Fruit fly (Drosophila melanogaster) whole organism, embryonic: Measurements from ENCODE around the gene Eig71Ek.

Experiments
- CG10543 ChIP-seq: fragments of 200-800 bp; sonication (Bioruptor generic); optimal IDR thresholded peaks from 3 replicates; lab custom pipeline; 2017; ENCODE audit warnings: missing biosample characterization, mild to moderate bottlenecking, missing genetic modification characterization, moderate library complexity
- CG1233 ChIP-seq: fragments of 200-800 bp; sonication (Bioruptor generic); optimal IDR thresholded peaks from 4 replicates; lab custom pipeline; 2018; ENCODE audit warnings: missing biosample characterization, mild to moderate bottlenecking, missing genetic modification characterization
- CG14014 ChIP-seq: fragments of 200-800 bp; sonication (Bioruptor generic); IDR thresholded peaks from 2 replicates; pipeline ENCODE4 v1.3.6; 2022; ENCODE audit warnings: missing biosample characterization, missing genetic modification characterization
- CG14710 ChIP-seq: fragments of 200-800 bp; sonication (Bioruptor generic); optimal IDR thresholded peaks from 3 replicates; lab custom pipeline; 2019; ENCODE audit warnings: missing biosample characterization, mild to moderate bottlenecking, missing genetic modification characterization, moderate library complexity
- CG15269 ChIP-seq: fragments of 200-800 bp; sonication (Bioruptor generic); optimal IDR thresholded peaks from 2 replicates; lab custom pipeline; 2018; ENCODE audit warnings: missing biosample characterization, mild to moderate bottlenecking, missing genetic modification characterization, moderate library complexity
- CG16863 ChIP-seq: fragments of 200-800 bp; sonication (Bioruptor generic); optimal IDR thresholded peaks from 3 replicates; lab custom pipeline; 2016; ENCODE audit warnings: missing biosample characterization, missing genetic modification characterization
- CG18476 ChIP-seq: fragments of 200-800 bp; sonication (Bioruptor generic); optimal IDR thresholded peaks from 2 replicates; lab custom pipeline; 2016; ENCODE audit warnings: missing biosample characterization, mild to moderate bottlenecking, missing genetic modification characterization
- CG2202 ChIP-seq: fragments of 200-800 bp; sonication (Bioruptor generic); optimal IDR thresholded peaks from 2 replicates; lab custom pipeline; 2018; ENCODE audit warnings: missing biosample characterization, mild to moderate bottlenecking, missing genetic modification characterization
- CG3065 ChIP-seq: fragments of 200-800 bp; sonication (Bioruptor generic); optimal IDR thresholded peaks from 2 replicates; lab custom pipeline; 2016; ENCODE audit warnings: missing biosample characterization, missing genetic modification characterization
- CG4360 ChIP-seq: fragments of 200-800 bp; sonication (Bioruptor generic); IDR thresholded peaks from 2 replicates; pipeline ENCODE4 v1.3.6; 2022; ENCODE audit warnings: missing biosample characterization, missing genetic modification characterization
- CG4730 ChIP-seq: fragments of 200-800 bp; sonication (Bioruptor generic); IDR thresholded peaks from 2 replicates; pipeline ENCODE4 v1.3.6; 2022; ENCODE audit warnings: missing biosample characterization, missing genetic modification characterization
- CG5180 ChIP-seq: fragments of 200-800 bp; sonication (Bioruptor generic); optimal IDR thresholded peaks from 3 replicates; lab custom pipeline; 2017; ENCODE audit warnings: missing biosample characterization, missing genetic modification characterization, mild to moderate bottlenecking, moderate library complexity, missing genetic modification reagents
- CG5245 ChIP-seq: fragments of 200-800 bp; sonication (Bioruptor generic); optimal IDR thresholded peaks from 3 replicates; lab custom pipeline; 2016; ENCODE audit warnings: missing biosample characterization, missing genetic modification characterization
- CG7357 ChIP-seq: fragments of 200-800 bp; sonication (Bioruptor generic); IDR thresholded peaks from 3 replicates; pipeline ENCODE4 v1.3.6; 2022; ENCODE audit warnings: missing biosample characterization, missing genetic modification characterization
- CG7839 ChIP-seq: fragments of 200-800 bp; sonication (Bioruptor generic); optimal IDR thresholded peaks from 3 replicates; lab custom pipeline; 2018; ENCODE audit warnings: missing biosample characterization, mild to moderate bottlenecking, missing genetic modification characterization, moderate library complexity
- CG8281 ChIP-seq: fragments of 200-800 bp; sonication (Bioruptor generic); optimal IDR thresholded peaks from 2 replicates; lab custom pipeline; 2018; ENCODE audit warnings: missing biosample characterization, mild to moderate bottlenecking, missing genetic modification characterization, moderate library complexity
- CG8388 ChIP-seq: fragments of 200-800 bp; sonication (Bioruptor generic); optimal IDR thresholded peaks from 2 replicates; lab custom pipeline; 2019; ENCODE audit warnings: missing biosample characterization, mild to moderate bottlenecking, missing genetic modification characterization, moderate library complexity
- Camta ChIP-seq: fragments of 200-800 bp; sonication (Bioruptor generic); optimal IDR thresholded peaks from 2 replicates; lab custom pipeline; 2016; ENCODE audit warnings: missing biosample characterization, missing genetic modification characterization
- Dbx ChIP-seq: fragments of 200-800 bp; sonication (Bioruptor generic); IDR thresholded peaks from 3 replicates; pipeline ENCODE4 v1.3.6; 2022; ENCODE audit warnings: missing biosample characterization, missing genetic modification characterization
- Elba2 ChIP-seq: fragments of 200-800 bp; sonication (Bioruptor generic); optimal IDR thresholded peaks from 3 replicates; lab custom pipeline; 2016; ENCODE audit warnings: missing biosample characterization, missing genetic modification characterization
- Gsc ChIP-seq: fragments of 200-800 bp; sonication (Bioruptor generic); IDR thresholded peaks from 2 replicates; pipeline ENCODE4 v1.3.6; 2022; ENCODE audit warnings: missing biosample characterization, missing genetic modification characterization
- H15 ChIP-seq: fragments of 200-800 bp; sonication (Bioruptor generic); IDR thresholded peaks from 3 replicates; pipeline ENCODE4 v1.3.6; 2022; ENCODE audit warnings: missing biosample characterization, missing genetic modification characterization
- Kr ChIP-seq: fragments of 200-800 bp; sonication (Bioruptor generic); optimal IDR thresholded peaks from 2 replicates; lab custom pipeline; 2017; ENCODE audit warnings: missing biosample characterization, mild to moderate bottlenecking, missing genetic modification characterization
- MTF-1 ChIP-seq: fragments of 200-800 bp; sonication (Bioruptor generic); optimal IDR thresholded peaks from 2 replicates; lab custom pipeline; 2018; ENCODE audit warnings: missing biosample characterization, mild to moderate bottlenecking, missing genetic modification characterization, borderline replicate concordance
- Med ChIP-seq: fragments of 200-800 bp; sonication (Bioruptor generic); peaks from one replicate; lab custom pipeline; 2016; ENCODE audit warnings: missing biosample characterization, missing genetic modification characterization, mild to moderate bottlenecking, inconsistent platforms, moderate library complexity
- Meics ChIP-seq: fragments of 200-800 bp; sonication (Bioruptor generic); optimal IDR thresholded peaks from 2 replicates; lab custom pipeline; 2017; ENCODE audit warnings: missing biosample characterization, mild to moderate bottlenecking, missing genetic modification characterization
- Sox100B ChIP-seq: fragments of 200-800 bp; sonication (Bioruptor generic); optimal IDR thresholded peaks from 3 replicates; lab custom pipeline; 2018; ENCODE audit warnings: missing biosample characterization, mild to moderate bottlenecking, missing genetic modification characterization
- Sry-β ChIP-seq: fragments of 200-800 bp; sonication (Bioruptor generic); optimal IDR thresholded peaks from 2 replicates; lab custom pipeline; 2018; ENCODE audit warnings: missing biosample characterization, mild to moderate bottlenecking, missing genetic modification characterization, moderate library complexity
- Trl ChIP-seq, 3 experiments: fragments of >200 bp in 2 of 3; fragments of 200-800 bp in 1 of 3; sonication (Bioruptor generic) in 1 of 3; optimal IDR thresholded peaks; 2 replicates in 1 of 3; 3 replicates in 2 of 3; lab custom pipeline; 2016 to 2017; ENCODE audit warnings: missing biosample characterization in 1 of 3, missing genetic modification characterization in 1 of 3
- Vsx1 ChIP-seq: fragments of 200-800 bp; sonication (Bioruptor generic); optimal IDR thresholded peaks from 2 replicates; lab custom pipeline; 2017; ENCODE audit warnings: missing biosample characterization, mild to moderate bottlenecking, missing genetic modification characterization, missing genetic modification reagents
- abd-A ChIP-seq: fragments of 200-800 bp; sonication (Bioruptor generic); optimal IDR thresholded peaks from 3 replicates; lab custom pipeline; 2019; ENCODE audit warnings: missing biosample characterization, mild to moderate bottlenecking, missing genetic modification characterization, moderate library complexity
- ara ChIP-seq: fragments of 200-800 bp; sonication (Bioruptor generic); IDR thresholded peaks from 2 replicates; pipeline ENCODE4 v1.3.6; 2022; ENCODE audit warnings: missing biosample characterization, missing genetic modification characterization
- br ChIP-seq: fragments of >200 bp; optimal IDR thresholded peaks from 2 replicates; lab custom pipeline; 2017
- chm ChIP-seq: fragments of 200-800 bp; sonication (Bioruptor generic); IDR thresholded peaks from 2 replicates; pipeline ENCODE4 v1.3.6; 2022; ENCODE audit warnings: missing biosample characterization, missing genetic modification characterization
- chn ChIP-seq: fragments of 200-800 bp; sonication (Bioruptor generic); optimal IDR thresholded peaks from 2 replicates; lab custom pipeline; 2016; ENCODE audit warnings: missing biosample characterization, missing genetic modification characterization
- cwo ChIP-seq: fragments of 200-800 bp; sonication (Bioruptor generic); optimal IDR thresholded peaks from 3 replicates; lab custom pipeline; 2017; ENCODE audit warnings: missing biosample characterization, missing genetic modification characterization, mild to moderate bottlenecking, moderate library complexity, missing genetic modification reagents
- dpn ChIP-seq, 2 experiments: fragments of 200-800 bp; sonication (Bioruptor generic); optimal IDR thresholded peaks; 3 replicates each; lab custom pipeline; 2016; ENCODE audit warnings: missing biosample characterization in 2 of 2, missing genetic modification characterization in 2 of 2
- emc ChIP-seq: fragments of 200-800 bp; sonication (Bioruptor generic); optimal IDR thresholded peaks from 2 replicates; lab custom pipeline; 2016; ENCODE audit warnings: missing biosample characterization, missing genetic modification characterization
- exex ChIP-seq: fragments of 200-800 bp; sonication (Bioruptor generic); optimal IDR thresholded peaks from 4 replicates; lab custom pipeline; 2018; ENCODE audit warnings: missing biosample characterization, mild to moderate bottlenecking, missing genetic modification characterization, moderate library complexity
- kah ChIP-seq: fragments of 200-800 bp; sonication (Bioruptor generic); optimal IDR thresholded peaks from 2 replicates; lab custom pipeline; 2018; ENCODE audit warnings: missing biosample characterization, mild to moderate bottlenecking, missing genetic modification characterization
- lab ChIP-seq: fragments of 200-800 bp; sonication (Bioruptor generic); optimal IDR thresholded peaks from 3 replicates; lab custom pipeline; 2017; ENCODE audit warnings: missing biosample characterization, missing genetic modification characterization, mild to moderate bottlenecking, moderate library complexity, missing genetic modification reagents
- oc ChIP-seq: fragments of 200-800 bp; sonication (Bioruptor generic); optimal IDR thresholded peaks from 2 replicates; lab custom pipeline; 2018; ENCODE audit warnings: missing biosample characterization, mild to moderate bottlenecking, missing genetic modification characterization, moderate library complexity
- pum ChIP-seq: fragments of 200-800 bp; sonication (Bioruptor generic); optimal IDR thresholded peaks from 2 replicates; lab custom pipeline; 2016; ENCODE audit warnings: missing biosample characterization, missing genetic modification characterization
- row ChIP-seq: fragments of 200-800 bp; sonication (Bioruptor generic); IDR thresholded peaks from 3 replicates; pipeline ENCODE4 v1.3.6; 2022; ENCODE audit warnings: missing biosample characterization, missing genetic modification characterization
- sens ChIP-seq: fragments of 200-800 bp; sonication (Bioruptor generic); peaks from one replicate; lab custom pipeline; 2016; ENCODE audit warnings: missing biosample characterization, missing genetic modification characterization
- shn ChIP-seq: fragments of 200-800 bp; sonication (Bioruptor generic); optimal IDR thresholded peaks from 3 replicates; lab custom pipeline; 2016; ENCODE audit warnings: missing biosample characterization, missing genetic modification characterization
- sug ChIP-seq: fragments of 200-800 bp; optimal IDR thresholded peaks from 2 replicates; lab custom pipeline; 2019; ENCODE audit warnings: missing biosample characterization, mild to moderate bottlenecking, missing genetic modification characterization, moderate library complexity
- toy ChIP-seq: fragments of 200-800 bp; sonication (Bioruptor generic); IDR thresholded peaks from 2 replicates; pipeline ENCODE4 v1.3.6; 2022; ENCODE audit warnings: missing biosample characterization, missing genetic modification characterization
- trem ChIP-seq: fragments of 200-800 bp; optimal IDR thresholded peaks from 3 replicates; lab custom pipeline; 2019; ENCODE audit warnings: missing biosample characterization, mild to moderate bottlenecking, missing genetic modification characterization, moderate library complexity
- tup ChIP-seq: fragments of 200-800 bp; sonication (Bioruptor generic); optimal IDR thresholded peaks from 2 replicates; lab custom pipeline; 2016; ENCODE audit warnings: missing biosample characterization, mild to moderate bottlenecking, missing genetic modification characterization, moderate library complexity
- unpg ChIP-seq: fragments of 200-800 bp; sonication (Bioruptor generic); optimal IDR thresholded peaks from 3 replicates; lab custom pipeline; 2018; ENCODE audit warnings: missing biosample characterization, mild to moderate bottlenecking, missing genetic modification characterization, moderate library complexity
- usp ChIP-seq: fragments of >200 bp; optimal IDR thresholded peaks from 2 replicates; lab custom pipeline; 2017; ENCODE audit warnings: missing biosample characterization, missing genetic modification characterization

The Eig71Ek gene

dm6 chr3L:15706199-15706598, 45.2 kb downstream of the Eig71Ek start (continued):
- TF ChIP-seq Gsc (GFP tag; lab: Robert Waterston, UW) (no peak), CG14014 (GFP tag; lab: Robert Waterston, UW) (no peak), Sry-β (no peak), CG5180 (no peak), Med (peak; percentile 69), CG10543 (GFP tag; lab: Kevin White, UChicago) (peak; percentile 34), Sox100B (GFP tag; lab: Kevin White, UChicago) (peak; percentile 42), toy (no peak), tup (GFP tag; lab: Kevin White, UChicago) (no peak), row (GFP tag; lab: Robert Waterston, UW) (no peak), H15 (GFP tag; lab: Robert Waterston, UW) (no peak), unpg (peak; percentile 5), Vsx1 (GFP tag; lab: Kevin White, UChicago) (peak; percentile 26), chn (GFP tag; lab: Kevin White, UChicago) (no peak), chm (GFP tag; lab: Robert Waterston, UW) (peak; percentile 60; the same call in 1 of the 2 replicates), CG18476 (GFP tag; lab: Kevin White, UChicago) (no peak), CG4360 (GFP tag; lab: Robert Waterston, UW) (no peak), Meics (GFP tag; lab: Kevin White, UChicago) (no peak), CG16863 (GFP tag; lab: Kevin White, UChicago) (no peak), cwo (GFP tag; lab: Kevin White, UChicago) (no peak), sug (peak; percentile 72), CG5245 (GFP tag; lab: Kevin White, UChicago) (no peak), ara (GFP tag; lab: Robert Waterston, UW) (peak; percentile 32; the same call in 1 of the 2 replicates), Elba2 (no peak), CG7357 (GFP tag; lab: Robert Waterston, UW) (no peak), usp (GFP tag; lab: Kevin White, UChicago) (no peak), CG15269 (tag; lab: Kevin White, UChicago) (no peak), Dbx (GFP tag; lab: Robert Waterston, UW) (no peak), CG2202 (tag; lab: Kevin White, UChicago) (peak; percentile 25), CG14710 (peak; percentile 11), dpn (GFP tag; optimal IDR thresholded peaks at IDR 0.05; lab: Kevin White, UChicago) (no peak), CG3065 (GFP tag; lab: Kevin White, UChicago) (no peak), CG8388 (GFP tag; lab: Kevin White, UChicago) (no peak), lab (peak; percentile 68), CG7839 (tag; lab: Kevin White, UChicago) (no peak), CG1233 (GFP tag; lab: Kevin White, UChicago) (peak; percentile 39), abd-A (tag; lab: Kevin White, UChicago) (no peak), CG4730 (GFP tag; lab: Robert Waterston, UW) (no peak), Kr (peak; percentile 2), sens (GFP tag; lab: Kevin White, UChicago) (peak; percentile 80), pum (GFP tag; lab: Kevin White, UChicago) (no peak), CG8281 (peak; percentile 68), emc (GFP tag; lab: Kevin White, UChicago) (no peak), trem (no peak), Trl (optimal IDR thresholded peaks at IDR 0.05; lab: Kevin White, UChicago) (no peak), Trl (GFP tag; optimal IDR thresholded peaks at IDR 0.05; lab: Kevin White, UChicago) (no peak), shn (GFP tag; lab: Kevin White, UChicago) (no peak), kah (GFP tag; lab: Kevin White, UChicago) (no peak), oc (tag; lab: Kevin White, UChicago) (peak; percentile 28), MTF-1 (GFP tag; lab: Kevin White, UChicago) (no peak), br (lab: Kevin White, UChicago) (no peak), Camta (GFP tag; lab: Kevin White, UChicago) (no peak), exex (peak; percentile 9)
